Fruit fly (Drosophila melanogaster): ENCODE measurements around the gene CG18787.
A peak's percentile ranks its signal among the peaks of the same experiment; 100 is the strongest.
"Not testable (repeated sequence)": the region's sequence is repeated elsewhere in the genome, so short reads cannot be mapped to it uniquely, and the experiment has no call there.

CG18787 gene

dm6 chr2L:11995332-11995790 is 3.8 kb downstream of the CG18787 start, which contains the start of the genes CG18789 and Qtzl:
Gene CG18789 (minus strand): TSS chr2L:11995432.
Gene Qtzl (plus strand): TSS chr2L:11995740.
- TF ChIP-seq caup (GFP tag; optimal IDR thresholded peaks at IDR 0.05; ENCODE audit: severe bottlenecking); fd64A (GFP tag; optimal IDR thresholded peaks at IDR 0.05); Six4 (GFP tag; optimal IDR thresholded peaks at IDR 0.05): not testable (repeated sequence)

- TF ChIP-seq NFAT (GFP tag; IDR thresholded peaks at IDR 0.05); Hsf (GFP tag; optimal IDR thresholded peaks at IDR 0.05); CG1792 (GFP tag; optimal IDR thresholded peaks at IDR 0.05): not testable (repeated sequence)
Observed at dm6 chr2L:11992602-11993001, 6.5 kb downstream of the CG18787 start, which contains the start of gene Ada1-2. Gene Ada1-2 (plus strand): TSS chr2L:11992902.

dm6 chr2L:11990458-11991065 is 8.6 kb downstream of the CG18787 start, which contains the start of gene escl:
Gene escl (plus strand): TSS chr2L:11990927.
- TF ChIP-seq tio (GFP tag; optimal IDR thresholded peaks at IDR 0.05), result no peak
- TF ChIP-seq fu2 (GFP tag; optimal IDR thresholded peaks at IDR 0.05), result no peak
- peak; percentile 90 for TF ChIP-seq vvl (GFP tag; IDR thresholded peaks at IDR 0.05)
- no peak for TF ChIP-seq CG10366 (GFP tag; IDR thresholded peaks at IDR 0.05)
- no peak for TF ChIP-seq CG7786 (GFP tag; optimal IDR thresholded peaks at IDR 0.05)
- TF ChIP-seq CG6175 (GFP tag; IDR thresholded peaks at IDR 0.05), result no peak
- TF ChIP-seq CG15514 (GFP tag; optimal IDR thresholded peaks at IDR 0.05), result peak; percentile 4
- no peak for TF ChIP-seq CG3838 (GFP tag; optimal IDR thresholded peaks at IDR 0.05)
- peak; percentile 14; the same call in 1 of the 2 replicates for TF ChIP-seq CG6689 (GFP tag; IDR thresholded peaks at IDR 0.05)
- peak; percentile 71 for TF ChIP-seq Med (GFP tag)
- TF ChIP-seq E2f2 (GFP tag; IDR thresholded peaks at IDR 0.05), result peak; percentile 75
- no peak for TF ChIP-seq lov (optimal IDR thresholded peaks at IDR 0.05)
- no peak for TF ChIP-seq lov (GFP tag; IDR thresholded peaks at IDR 0.05)
- TF ChIP-seq CG4820 (GFP tag; optimal IDR thresholded peaks at IDR 0.05), result no peak
- peak; percentile 94 for TF ChIP-seq CG3281 (GFP tag; optimal IDR thresholded peaks at IDR 0.05)
- no peak for TF ChIP-seq Sin3A (optimal IDR thresholded peaks at IDR 0.05)
- no peak for TF ChIP-seq ems (GFP tag; optimal IDR thresholded peaks at IDR 0.05)
- no peak for TF ChIP-seq CG11723 (GFP tag; optimal IDR thresholded peaks at IDR 0.05)
- no peak for TF ChIP-seq sug (tag; optimal IDR thresholded peaks at IDR 0.05)
- TF ChIP-seq Bdp1 (GFP tag; optimal IDR thresholded peaks at IDR 0.05), result no peak
- peak; percentile 50; the same call in 1 of the 4 replicates for TF ChIP-seq chinmo (GFP tag; IDR thresholded peaks at IDR 0.05; ENCODE audit: partially characterized antibody)
- TF ChIP-seq CG11504 (tag; optimal IDR thresholded peaks at IDR 0.05), result no peak
- no peak for TF ChIP-seq ind (GFP tag; optimal IDR thresholded peaks at IDR 0.05)
- TF ChIP-seq ci (GFP tag; IDR thresholded peaks at IDR 0.05), result 0 out of 3 replicates have a peak, but pooled peaks have one; percentile 5
- TF ChIP-seq CG17186 (GFP tag; optimal IDR thresholded peaks at IDR 0.05), result no peak
- no peak for TF ChIP-seq slou (GFP tag; optimal IDR thresholded peaks at IDR 0.05)
- TF ChIP-seq CoRest (tag; optimal IDR thresholded peaks at IDR 0.05), result peak; percentile 1
- no peak for TF ChIP-seq CG9817 (tag; optimal IDR thresholded peaks at IDR 0.05)
- TF ChIP-seq CG4424 (GFP tag; optimal IDR thresholded peaks at IDR 0.05), result no peak
- TF ChIP-seq grn (GFP tag; optimal IDR thresholded peaks at IDR 0.05), result no peak
- TF ChIP-seq CG13775 (GFP tag; optimal IDR thresholded peaks at IDR 0.05), result no peak
- no peak for TF ChIP-seq CG42726 (GFP tag; IDR thresholded peaks at IDR 0.05; ENCODE audit: partially characterized antibody)
- TF ChIP-seq usp (GFP tag; optimal IDR thresholded peaks at IDR 0.05), result no peak
- TF ChIP-seq peb (GFP tag; IDR thresholded peaks at IDR 0.05), result no peak
- TF ChIP-seq lola (GFP tag; optimal IDR thresholded peaks at IDR 0.05), result no peak
- no peak for TF ChIP-seq ttk (GFP tag; IDR thresholded peaks at IDR 0.05)
- peak; percentile 41 for TF ChIP-seq stwl (tag; optimal IDR thresholded peaks at IDR 0.05)
- TF ChIP-seq Ada2b (GFP tag; IDR thresholded peaks at IDR 0.05), result no peak
- no peak for TF ChIP-seq CG7357 (GFP tag; IDR thresholded peaks at IDR 0.05)
- TF ChIP-seq Bteb2 (GFP tag; optimal IDR thresholded peaks at IDR 0.05), result no peak
- no peak for TF ChIP-seq CG30431 (GFP tag; optimal IDR thresholded peaks at IDR 0.05)

All from whole organism, embryonic.